Worm (Caenorhabditis elegans) whole organism, late embryonic: ENCODE data around the gene srz-97.
A peak's percentile ranks its signal among the peaks of the same experiment; 100 is the strongest.

Source experiments
- K09A11.1 ChIP-seq: sonication (generic microtip); optimal IDR thresholded peaks from 2 replicates; lab custom pipeline; 2017; ENCODE audit warnings: antibody characterized with exemption, mild to moderate bottlenecking, missing genetic modification characterization, missing compliant biosample characterization; ENCODE audit not compliant: insufficient read depth
- ama-1 ChIP-seq: fragments of 150-350 bp; optimal IDR thresholded peaks from 2 replicates; lab custom pipeline; 2014
- ceh-30 ChIP-seq: fragments of 150-350 bp; optimal IDR thresholded peaks from 2 replicates; lab custom pipeline; 2014; ENCODE audit warnings: missing biosample characterization, missing genetic modification characterization
- ceh-48 ChIP-seq: sonication (generic microtip); optimal IDR thresholded peaks from 2 replicates; lab custom pipeline; 2016; ENCODE audit warnings: missing genetic modification characterization, inconsistent platforms, missing compliant biosample characterization
- ceh-9 ChIP-seq: sonication (generic microtip); optimal IDR thresholded peaks from 2 replicates; lab custom pipeline; 2016; ENCODE audit warnings: mild to moderate bottlenecking, missing genetic modification characterization, inconsistent platforms, missing compliant biosample characterization
- dmd-4 ChIP-seq: sonication (generic microtip); optimal IDR thresholded peaks from 2 replicates; lab custom pipeline; 2016; ENCODE audit warnings: borderline replicate concordance, missing genetic modification characterization, missing compliant biosample characterization
- elt-2 ChIP-seq: sonication (generic microtip); optimal IDR thresholded peaks from 2 replicates; lab custom pipeline; 2016; ENCODE audit warnings: missing genetic modification reagents, missing genetic modification characterization, missing compliant biosample characterization
- ets-4 ChIP-seq: sonication (generic microtip); optimal IDR thresholded peaks from 2 replicates; lab custom pipeline; 2016; ENCODE audit warnings: missing genetic modification characterization, missing compliant biosample characterization
- fkh-10 ChIP-seq: fragments of 150-350 bp; optimal IDR thresholded peaks from 2 replicates; lab custom pipeline; 2014; ENCODE audit warnings: missing biosample characterization, missing genetic modification reagents, missing genetic modification characterization
- lin-11 ChIP-seq: fragments of 200-800 bp; sonication (Bioruptor generic); optimal IDR thresholded peaks from 2 replicates; lab custom pipeline; 2018; ENCODE audit warnings: mild to moderate bottlenecking, missing genetic modification characterization, missing compliant biosample characterization
- pax-1 ChIP-seq: fragments of 150-350 bp; optimal IDR thresholded peaks from 2 replicates; lab custom pipeline; 2014; ENCODE audit warnings: missing biosample characterization, missing genetic modification characterization

- TF ChIP-seq ets-4 (tag; lab: Kevin White, UChicago): no peak
- no peak for TF ChIP-seq ama-1
- TF ChIP-seq K09A11.1 (tag; lab: Kevin White, UChicago): no peak
- no peak for TF ChIP-seq fkh-10 (GFP tag; lab: Kevin White, UChicago)
- TF ChIP-seq pax-1 (tag; lab: Kevin White, UChicago): no peak
- TF ChIP-seq ceh-48 (tag; lab: Kevin White, UChicago): no peak
- TF ChIP-seq dmd-4 (tag; lab: Kevin White, UChicago): no peak
- peak; percentile 4 for TF ChIP-seq ceh-30 (tag; lab: Kevin White, UChicago)
- no peak for TF ChIP-seq elt-2 (tag; lab: Kevin White, UChicago)
- TF ChIP-seq ceh-9 (tag; lab: Kevin White, UChicago): no peak
- no peak for TF ChIP-seq lin-11 (tag; lab: Kevin White, UChicago)
Measured at ce11 chrV:14414964-14415564, 53.0 kb downstream of the srz-97 start, which contains the start of the genes nxf-1 and C15H11.11.
